Worm (Caenorhabditis elegans) whole organism, L2 larva: ENCODE measurements around the gene letm-1.

Experiments
- C34F6.9 ChIP-seq: fragments of 150-350 bp; optimal IDR thresholded peaks from 2 replicates; lab custom pipeline; 2014; ENCODE audit warnings: missing biosample characterization, missing genetic modification characterization
- R02D3.7 ChIP-seq: fragments of 150-350 bp; optimal IDR thresholded peaks from 2 replicates; lab custom pipeline; 2014; ENCODE audit warnings: missing biosample characterization, missing genetic modification characterization
- Y55F3AM.14 ChIP-seq: fragments of 200-800 bp; sonication (Bioruptor generic); optimal IDR thresholded peaks from 2 replicates; lab custom pipeline; 2018; ENCODE audit warnings: mild to moderate bottlenecking, missing genetic modification characterization, missing compliant biosample characterization
- ZK546.5 ChIP-seq: sonication (generic microtip); optimal IDR thresholded peaks from 2 replicates; lab custom pipeline; 2017; ENCODE audit warnings: missing biosample characterization, missing genetic modification characterization
- alr-1 ChIP-seq: fragments of 150-350 bp; optimal IDR thresholded peaks from 2 replicates; lab custom pipeline; 2014; ENCODE audit warnings: missing biosample characterization, missing genetic modification characterization
- aly-2 ChIP-seq: fragments of 150-350 bp; optimal IDR thresholded peaks from 2 replicates; lab custom pipeline; 2014; ENCODE audit warnings: missing biosample characterization, missing genetic modification characterization
- blmp-1 ChIP-seq: sonication (generic microtip); optimal IDR thresholded peaks from 2 replicates; lab custom pipeline; 2017; ENCODE audit warnings: missing genetic modification characterization, mild to moderate bottlenecking, missing compliant biosample characterization, antibody characterized with exemption, moderate library complexity; ENCODE audit not compliant: insufficient read depth
- ceh-16 ChIP-seq: fragments of 150-350 bp; optimal IDR thresholded peaks from 2 replicates; lab custom pipeline; 2014; ENCODE audit warnings: missing biosample characterization, missing genetic modification characterization
- dmd-4 ChIP-seq: sonication (generic microtip); optimal IDR thresholded peaks from 2 replicates; lab custom pipeline; 2017; ENCODE audit warnings: missing biosample characterization, missing genetic modification characterization
- egl-27 ChIP-seq: sonication (generic microtip); optimal IDR thresholded peaks from 3 replicates; lab custom pipeline; 2017; ENCODE audit warnings: missing biosample characterization, missing genetic modification reagents, missing genetic modification characterization
- elt-1 ChIP-seq: fragments of 150-350 bp; optimal IDR thresholded peaks from 2 replicates; lab custom pipeline; 2014; ENCODE audit warnings: missing biosample characterization, missing genetic modification characterization
- elt-3 ChIP-seq: sonication (generic microtip); optimal IDR thresholded peaks from 2 replicates; lab custom pipeline; 2017; ENCODE audit warnings: missing biosample characterization, missing genetic modification characterization
- fos-1 ChIP-seq: fragments of 150-350 bp; optimal IDR thresholded peaks from 2 replicates; lab custom pipeline; 2014; ENCODE audit warnings: missing biosample characterization, missing genetic modification characterization
- gmeb-1 ChIP-seq: fragments of 150-350 bp; optimal IDR thresholded peaks from 2 replicates; lab custom pipeline; 2014; ENCODE audit warnings: missing biosample characterization, missing genetic modification characterization
- lin-11 ChIP-seq: fragments of 150-350 bp; sonication (generic microtip); optimal IDR thresholded peaks from 2 replicates; lab custom pipeline; 2014; ENCODE audit warnings: missing biosample characterization, missing genetic modification characterization, inconsistent platforms, mixed read lengths
- lin-13 ChIP-seq: fragments of 150-350 bp; optimal IDR thresholded peaks from 2 replicates; lab custom pipeline; 2014; ENCODE audit warnings: missing biosample characterization, missing genetic modification reagents, missing genetic modification characterization
- lin-39 ChIP-seq: fragments of 150-350 bp; optimal IDR thresholded peaks from 2 replicates; lab custom pipeline; 2014; ENCODE audit warnings: missing biosample characterization, missing genetic modification reagents, missing genetic modification characterization
- lsy-2 ChIP-seq, 2 experiments: fragments of 150-350 bp in 1 of 2; sonication (generic microtip) in 1 of 2; optimal IDR thresholded peaks; 2 replicates each; lab custom pipeline; 2014 to 2017; ENCODE audit warnings: missing biosample characterization in 2 of 2, missing genetic modification characterization in 2 of 2
- mab-5 ChIP-seq: fragments of 150-350 bp; optimal IDR thresholded peaks from 2 replicates; lab custom pipeline; 2014; ENCODE audit warnings: missing biosample characterization, missing genetic modification characterization
- mbf-1 ChIP-seq: sonication (generic microtip); optimal IDR thresholded peaks from 2 replicates; lab custom pipeline; 2017; ENCODE audit warnings: missing biosample characterization, missing genetic modification characterization
- mdl-1 ChIP-seq, 2 experiments: fragments of 150-350 bp in 1 of 2; sonication (generic microtip) in 1 of 2; optimal IDR thresholded peaks; 2 replicates each; lab custom pipeline; 2017; ENCODE audit warnings: missing biosample characterization in 2 of 2, missing genetic modification characterization in 2 of 2
- nhr-10 ChIP-seq: sonication (generic microtip); optimal IDR thresholded peaks from 2 replicates; lab custom pipeline; 2017; ENCODE audit warnings: missing biosample characterization, missing genetic modification characterization
- nhr-12 ChIP-seq: fragments of 150-350 bp; optimal IDR thresholded peaks from 2 replicates; lab custom pipeline; 2014; ENCODE audit warnings: missing biosample characterization, missing genetic modification characterization
- nhr-129 ChIP-seq: fragments of 150-350 bp; optimal IDR thresholded peaks from 2 replicates; lab custom pipeline; 2014; ENCODE audit warnings: missing biosample characterization, missing genetic modification characterization
- nhr-21 ChIP-seq: fragments of 150-350 bp; optimal IDR thresholded peaks from 2 replicates; lab custom pipeline; 2014; ENCODE audit warnings: missing biosample characterization, missing genetic modification characterization
- nhr-23 ChIP-seq: fragments of 150-350 bp; optimal IDR thresholded peaks from 2 replicates; lab custom pipeline; 2014; ENCODE audit warnings: missing biosample characterization, missing genetic modification reagents, missing genetic modification characterization
- nhr-237 ChIP-seq: fragments of 150-350 bp; optimal IDR thresholded peaks from 2 replicates; lab custom pipeline; 2014; ENCODE audit warnings: missing biosample characterization, missing genetic modification characterization
- nhr-25 ChIP-seq: fragments of 150-350 bp; sonication (generic microtip); optimal IDR thresholded peaks from 3 replicates; lab custom pipeline; 2014; ENCODE audit warnings: missing biosample characterization, missing genetic modification characterization
- nhr-6 ChIP-seq: fragments of 150-350 bp; optimal IDR thresholded peaks from 2 replicates; lab custom pipeline; 2014; ENCODE audit warnings: missing biosample characterization, missing genetic modification characterization
- peb-1 ChIP-seq: fragments of 150-350 bp; optimal IDR thresholded peaks from 2 replicates; lab custom pipeline; 2014; ENCODE audit warnings: missing biosample characterization, missing genetic modification characterization
- sem-4 ChIP-seq: fragments of 150-350 bp; optimal IDR thresholded peaks from 2 replicates; lab custom pipeline; 2014; ENCODE audit warnings: missing biosample characterization, missing genetic modification reagents, missing genetic modification characterization
- sma-3 ChIP-seq: sonication (generic microtip); optimal IDR thresholded peaks from 2 replicates; lab custom pipeline; 2016; ENCODE audit warnings: missing genetic modification reagents, missing genetic modification characterization, missing compliant biosample characterization
- sma-9 ChIP-seq, 2 experiments: fragments of 150-350 bp in 1 of 2; sonication (generic microtip) in 1 of 2; optimal IDR thresholded peaks; 2 replicates each; lab custom pipeline; 2014 to 2016; ENCODE audit warnings: missing genetic modification characterization in 2 of 2, mild to moderate bottlenecking in 1 of 2, missing biosample characterization in 1 of 2, missing compliant biosample characterization in 1 of 2, missing genetic modification reagents in 1 of 2, moderate library complexity in 1 of 2
- snpc-4 ChIP-seq: fragments of 150-350 bp; optimal IDR thresholded peaks from 2 replicates; lab custom pipeline; 2014; ENCODE audit warnings: missing biosample characterization, missing genetic modification characterization
- unc-39 ChIP-seq: fragments of 150-350 bp; optimal IDR thresholded peaks from 2 replicates; lab custom pipeline; 2014; ENCODE audit warnings: missing biosample characterization, missing genetic modification characterization
- unc-55 ChIP-seq: fragments of 150-350 bp; sonication (generic microtip); optimal IDR thresholded peaks from 3 replicates; lab custom pipeline; 2014; ENCODE audit warnings: missing biosample characterization, missing genetic modification reagents, missing genetic modification characterization
- unc-62 ChIP-seq: fragments of 150-350 bp; optimal IDR thresholded peaks from 2 replicates; lab custom pipeline; 2014; ENCODE audit warnings: missing biosample characterization, missing genetic modification reagents, missing genetic modification characterization
- zag-1 ChIP-seq: fragments of 150-350 bp; optimal IDR thresholded peaks from 2 replicates; lab custom pipeline; 2014; ENCODE audit warnings: missing biosample characterization, missing genetic modification characterization
- ztf-1 ChIP-seq: fragments of 200-800 bp; sonication (Bioruptor generic); conservative IDR thresholded peaks from 2 replicates; pipeline ENCODE4 v1.3.6; 2022; ENCODE audit warnings: missing genetic modification characterization, missing compliant biosample characterization
- ztf-11 ChIP-seq: sonication (generic microtip); optimal IDR thresholded peaks from 2 replicates; lab custom pipeline; 2017; ENCODE audit warnings: missing biosample characterization, missing genetic modification characterization
- ztf-4 ChIP-seq: fragments of 150-350 bp; optimal IDR thresholded peaks from 2 replicates; lab custom pipeline; 2014; ENCODE audit warnings: missing biosample characterization, missing genetic modification characterization

Gene letm-1

DNA sequence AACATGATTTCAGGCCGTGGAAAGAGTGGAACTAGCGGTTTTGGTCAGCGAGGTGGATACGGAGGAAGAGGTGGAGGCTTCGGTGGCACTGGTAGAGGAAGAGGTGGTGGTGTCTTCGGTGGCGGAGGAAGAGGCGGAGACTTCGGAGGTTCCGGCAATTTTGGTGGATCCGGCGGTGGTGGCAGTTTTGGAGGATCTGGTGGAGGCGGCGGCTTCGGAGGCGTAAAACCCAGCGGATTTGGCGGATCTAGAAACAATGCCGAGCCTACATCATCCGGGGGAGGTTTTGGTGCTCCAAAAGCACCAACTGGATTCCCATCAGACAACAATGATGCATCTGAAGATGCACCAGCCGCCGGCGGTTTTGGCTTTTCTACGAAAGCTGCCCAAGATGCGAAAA lies 7.3 kb downstream of the letm-1 start:
- TF ChIP-seq nhr-6 (no peak), nhr-21 (tag; lab: Kevin White, UChicago) (no peak), nhr-23 (tag; lab: Kevin White, UChicago) (no peak), elt-1 (tag; lab: Kevin White, UChicago) (no peak), gmeb-1 (tag; lab: Kevin White, UChicago) (no peak), C34F6.9 (tag; lab: Kevin White, UChicago) (no peak), dmd-4 (tag; lab: Kevin White, UChicago) (no peak), nhr-129 (tag; lab: Kevin White, UChicago) (no peak), nhr-25 (tag; lab: Kevin White, UChicago) (no peak), R02D3.7 (tag; lab: Kevin White, UChicago) (no peak), nhr-10 (tag; lab: Kevin White, UChicago) (no peak), fos-1 (no peak), unc-39 (tag; lab: Kevin White, UChicago) (no peak), Y55F3AM.14 (GFP tag; lab: Kevin White, UChicago) (no peak), blmp-1 (tag; lab: Kevin White, UChicago) (no peak), lin-11 (tag; lab: Kevin White, UChicago) (no peak)

DNA sequence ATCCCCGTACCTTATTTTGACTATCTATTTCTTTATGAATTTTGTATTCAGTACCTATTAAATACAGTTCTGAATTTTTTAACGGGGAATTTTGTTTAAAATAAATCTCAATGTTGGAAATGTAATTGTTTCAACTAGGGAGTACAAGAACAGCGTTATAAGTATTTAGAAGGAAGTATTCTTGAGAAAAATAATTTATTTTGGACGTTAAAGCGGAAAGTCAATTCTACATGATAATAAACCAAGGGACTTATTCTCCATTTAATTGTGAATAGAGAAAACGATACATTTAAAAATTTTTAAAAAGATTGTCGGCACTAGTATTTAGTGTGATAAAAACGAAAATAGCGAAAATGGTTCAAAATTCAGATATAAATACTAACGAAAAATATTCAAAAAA lies 8.1 kb downstream of the letm-1 start:
- TF ChIP-seq unc-55 (GFP tag; lab: Kevin White, UChicago), result no peak
- TF ChIP-seq sma-9 (GFP tag; optimal IDR thresholded peaks at IDR 0.05; lab: Kevin White, UChicago), result no peak
- no peak for TF ChIP-seq sma-9 (tag; optimal IDR thresholded peaks at IDR 0.05; lab: Kevin White, UChicago)
- no peak for TF ChIP-seq unc-39 (tag; lab: Kevin White, UChicago)

DNA sequence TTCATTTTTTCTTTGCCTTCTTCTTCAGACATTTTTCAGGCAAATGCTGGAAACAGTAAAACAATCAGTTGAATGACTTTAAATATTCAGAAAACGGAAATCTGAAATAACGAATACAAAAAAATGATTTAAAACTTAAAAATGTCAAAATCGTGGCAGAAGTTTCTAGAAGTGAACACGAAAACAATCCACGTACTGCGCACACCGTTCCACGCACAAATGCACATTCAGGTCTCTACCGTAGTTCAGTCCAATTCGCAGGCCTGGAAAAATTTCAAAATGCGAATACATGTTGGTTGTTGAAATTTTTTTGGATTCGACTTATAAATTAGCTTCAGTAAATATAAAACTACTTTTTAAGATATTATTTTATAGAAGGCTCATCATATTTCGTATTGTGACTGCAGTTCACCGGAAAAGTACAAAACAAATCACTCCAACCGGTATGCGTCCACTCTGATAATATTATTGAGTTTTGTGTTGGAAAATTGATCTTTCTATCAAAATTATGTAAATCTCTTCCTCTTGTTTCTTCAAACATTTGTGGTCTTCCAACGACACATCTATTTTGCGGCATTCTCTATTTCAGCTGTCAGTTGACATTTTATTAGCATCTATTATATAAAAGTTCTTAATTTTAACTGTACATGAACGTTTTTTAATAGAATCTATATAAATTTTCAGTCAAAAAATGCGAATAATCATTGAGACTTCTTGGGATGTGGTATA lies 11.0 kb downstream of the letm-1 start, which contains the start of the genes mip-2 and F58G11.4:
Gene mip-2 (minus strand): TSS at position 48 of the 729 bp plus-strand sequence.
Gene F58G11.4 (plus strand): TSS at position 679 of the 729 bp plus-strand sequence.
- TF ChIP-seq ztf-4 (tag; lab: Kevin White, UChicago) (no peak), nhr-6 (no peak), snpc-4 (no peak), unc-39 (tag; lab: Kevin White, UChicago) (no peak), peb-1 (no peak), lsy-2 (tag; optimal IDR thresholded peaks at IDR 0.05; lab: Kevin White, UChicago) (no peak), nhr-12 (tag; lab: Kevin White, UChicago) (no peak), mdl-1 (tag; optimal IDR thresholded peaks at IDR 0.05; lab: Kevin White, UChicago) (no peak), lin-11 (tag; lab: Kevin White, UChicago) (no peak), zag-1 (tag; lab: Kevin White, UChicago) (no peak), aly-2 (tag; lab: Kevin White, UChicago) (no peak), nhr-10 (tag; lab: Kevin White, UChicago) (no peak), mab-5 (tag; lab: Kevin White, UChicago) (no peak), lin-13 (no peak), elt-1 (tag; lab: Kevin White, UChicago) (no peak), sem-4 (tag; lab: Kevin White, UChicago) (no peak), gmeb-1 (tag; lab: Kevin White, UChicago) (no peak), nhr-129 (tag; lab: Kevin White, UChicago) (no peak), nhr-25 (tag; lab: Kevin White, UChicago) (no peak)

DNA sequence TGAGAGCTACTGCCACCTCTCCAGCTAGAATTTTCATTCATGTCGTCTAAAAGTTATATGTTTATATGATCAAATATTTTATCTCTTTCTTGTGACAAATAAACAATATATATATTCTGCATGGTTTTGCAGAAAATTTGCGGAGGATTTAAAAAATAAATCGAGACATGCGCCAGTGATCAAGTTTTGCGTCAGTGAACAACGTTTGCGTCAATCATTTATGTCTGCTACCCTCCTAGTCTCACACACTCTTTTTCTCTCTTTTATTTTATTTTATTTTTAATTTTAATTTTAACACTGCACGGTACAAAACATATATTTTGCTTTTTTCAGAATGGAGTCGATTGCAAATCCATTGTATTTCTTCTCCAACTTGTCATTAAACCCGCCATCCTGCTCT lies 17.5 kb downstream of the letm-1 start, which contains the start of the genes tag-65 and ccz-1:
Gene tag-65 (minus strand): TSS at position 46 of the 400 bp plus-strand sequence.
Gene ccz-1 (plus strand): TSS at position 334 of the 400 bp plus-strand sequence.
- TF ChIP-seq lin-11 (tag; lab: Kevin White, UChicago) (peak; percentile 31), lin-39 (no peak), sem-4 (tag; lab: Kevin White, UChicago) (peak; percentile 57), mdl-1 (tag; optimal IDR thresholded peaks at IDR 0.05; lab: Kevin White, UChicago) (peak in 1 of 2 experiments; percentile 54), nhr-6 (no peak), lsy-2 (tag; optimal IDR thresholded peaks at IDR 0.05; lab: Kevin White, UChicago) (peak; percentile 87 to 94), egl-27 (peak; percentile 43), R02D3.7 (tag; lab: Kevin White, UChicago) (peak; percentile 68), unc-62 (GFP tag; lab: Kevin White, UChicago) (peak; percentile 57), alr-1 (tag; lab: Kevin White, UChicago) (no peak), C34F6.9 (tag; lab: Kevin White, UChicago) (peak; percentile 97), ztf-11 (no peak), mbf-1 (tag; lab: Kevin White, UChicago) (no peak), Y55F3AM.14 (GFP tag; lab: Kevin White, UChicago) (peak; percentile 38), nhr-10 (tag; lab: Kevin White, UChicago) (no peak), snpc-4 (peak; percentile 78), gmeb-1 (tag; lab: Kevin White, UChicago) (peak; percentile 93), lin-13 (peak; percentile 87), unc-39 (tag; lab: Kevin White, UChicago) (no peak), mab-5 (tag; lab: Kevin White, UChicago) (peak; percentile 90), unc-55 (GFP tag; lab: Kevin White, UChicago) (peak; percentile 97), fos-1 (peak; percentile 69), ceh-16 (tag; lab: Kevin White, UChicago) (peak; percentile 27), sma-3 (GFP tag; lab: Kevin White, UChicago) (peak; percentile 80), elt-3 (tag; lab: Kevin White, UChicago) (no peak), elt-1 (tag; lab: Kevin White, UChicago) (no peak), nhr-25 (tag; lab: Kevin White, UChicago) (peak; percentile 90), ztf-1 (GFP tag; lab: Robert Waterston, UW) (no peak), ZK546.5 (tag; lab: Kevin White, UChicago) (peak; percentile 24), dmd-4 (tag; lab: Kevin White, UChicago) (peak; percentile 33), nhr-21 (tag; lab: Kevin White, UChicago) (peak; percentile 87), nhr-237 (tag; lab: Kevin White, UChicago) (peak; percentile 64)
